Fruit fly (Drosophila melanogaster) whole organism, pupa: ENCODE results near the gene SREBP.

Source experiments
- CG10348 ChIP-seq: fragments of 200-800 bp; sonication (Bioruptor generic); IDR thresholded peaks from 2 replicates; pipeline ENCODE4 v1.3.6; 2022; ENCODE audit warnings: missing biosample characterization, missing genetic modification characterization
- CG12605 ChIP-seq: fragments of 200-800 bp; sonication (Bioruptor generic); IDR thresholded peaks from 2 replicates; pipeline ENCODE4 v1.3.6; 2022; ENCODE audit warnings: missing biosample characterization, missing genetic modification characterization
- CG13204 ChIP-seq: fragments of 200-800 bp; sonication (Bioruptor generic); optimal IDR thresholded peaks from 2 replicates; lab custom pipeline; 2018; ENCODE audit warnings: missing biosample characterization, mild to moderate bottlenecking, missing genetic modification characterization, moderate library complexity
- CG15710 ChIP-seq: fragments of 200-800 bp; sonication (Bioruptor generic); optimal IDR thresholded peaks from 2 replicates; lab custom pipeline; 2018; ENCODE audit warnings: missing biosample characterization, mild to moderate bottlenecking, missing genetic modification characterization, moderate library complexity
- CG17806 ChIP-seq: fragments of 200-800 bp; sonication (Bioruptor generic); optimal IDR thresholded peaks from 2 replicates; lab custom pipeline; 2018; ENCODE audit warnings: missing biosample characterization, mild to moderate bottlenecking, missing genetic modification characterization, moderate library complexity
- CG32121 ChIP-seq: fragments of 200-800 bp; sonication (Bioruptor generic); IDR thresholded peaks from 2 replicates; pipeline ENCODE4 v1.3.6; 2022; ENCODE audit warnings: missing biosample characterization, missing genetic modification characterization
- CG8301 ChIP-seq: fragments of 200-800 bp; sonication (Bioruptor generic); optimal IDR thresholded peaks from 2 replicates; lab custom pipeline; 2018; ENCODE audit warnings: missing biosample characterization, mild to moderate bottlenecking, missing genetic modification characterization
- D1 ChIP-seq: fragments of 200-800 bp; sonication (Bioruptor generic); optimal IDR thresholded peaks from 2 replicates; lab custom pipeline; 2018; ENCODE audit warnings: missing biosample characterization, mild to moderate bottlenecking, missing genetic modification characterization, moderate library complexity
- EcR ChIP-seq: fragments of 200-800 bp; sonication (Bioruptor generic); optimal IDR thresholded peaks from 3 replicates; lab custom pipeline; 2019; ENCODE audit warnings: missing biosample characterization, missing genetic modification characterization, mild to moderate bottlenecking, moderate library complexity, missing genetic modification reagents
- Ets98B ChIP-seq: fragments of 200-800 bp; sonication (Bioruptor generic); IDR thresholded peaks from 2 replicates; pipeline ENCODE4 v1.3.6; 2022; ENCODE audit warnings: missing biosample characterization, missing genetic modification characterization
- Pif1A ChIP-seq: fragments of 200-800 bp; sonication (Bioruptor generic); optimal IDR thresholded peaks from 3 replicates; lab custom pipeline; 2016; ENCODE audit warnings: missing biosample characterization, missing genetic modification characterization
- Pif1B ChIP-seq: fragments of 200-800 bp; sonication (Bioruptor generic); optimal IDR thresholded peaks from 3 replicates; lab custom pipeline; 2016; ENCODE audit warnings: missing biosample characterization, missing genetic modification characterization
- gl ChIP-seq: fragments of 200-800 bp; sonication (Bioruptor generic); optimal IDR thresholded peaks from 2 replicates; lab custom pipeline; 2018; ENCODE audit warnings: missing biosample characterization, mild to moderate bottlenecking, missing genetic modification characterization
- rn ChIP-seq: fragments of 200-800 bp; sonication (Bioruptor generic); IDR thresholded peaks from 2 replicates; pipeline ENCODE4 v1.3.6; 2022; ENCODE audit warnings: missing biosample characterization, missing genetic modification characterization

- no peak for TF ChIP-seq CG10348 (GFP tag; lab: Robert Waterston, UW)
- no peak for TF ChIP-seq Pif1A (GFP tag; lab: Kevin White, UChicago)
- no peak for TF ChIP-seq CG8301
- TF ChIP-seq CG13204 = no peak
- TF ChIP-seq CG12605 (GFP tag; lab: Robert Waterston, UW) = no peak
- no peak for TF ChIP-seq Pif1B (GFP tag; lab: Kevin White, UChicago)
- no peak for TF ChIP-seq EcR (GFP tag; lab: Kevin White, UChicago)
- TF ChIP-seq gl (tag; lab: Kevin White, UChicago) = no peak
- TF ChIP-seq Ets98B (GFP tag; lab: Robert Waterston, UW) = no peak
- TF ChIP-seq rn (GFP tag; lab: Robert Waterston, UW) = no peak
- TF ChIP-seq CG32121 = 0 out of 2 replicates have a peak, but pooled peaks have one; percentile 11
- TF ChIP-seq D1 (tag; lab: Kevin White, UChicago) = no peak
- TF ChIP-seq CG15710 = no peak
- TF ChIP-seq CG17806 = no peak
These were observed 19.6 kb downstream of the SREBP start, which contains the start of gene Cyp305a1 for dm6 chr3L:19813075-19813903.
